Fruit fly (Drosophila melanogaster) whole organism, pupa: ENCODE results near the gene mura.

ENCODE experiments used
- CG12605 ChIP-seq: fragments of 200-800 bp; sonication (Bioruptor generic); IDR thresholded peaks from 2 replicates; pipeline ENCODE4 v1.3.6; 2022; ENCODE audit warnings: missing biosample characterization, missing genetic modification characterization
- CG13204 ChIP-seq: fragments of 200-800 bp; sonication (Bioruptor generic); optimal IDR thresholded peaks from 2 replicates; lab custom pipeline; 2018; ENCODE audit warnings: missing biosample characterization, mild to moderate bottlenecking, missing genetic modification characterization, moderate library complexity
- CG14655 ChIP-seq: fragments of 200-800 bp; sonication (Bioruptor generic); optimal IDR thresholded peaks from 3 replicates; lab custom pipeline; 2017; ENCODE audit warnings: mild to moderate bottlenecking, missing biosample characterization, missing genetic modification reagents, missing genetic modification characterization
- CG15710 ChIP-seq: fragments of 200-800 bp; sonication (Bioruptor generic); optimal IDR thresholded peaks from 2 replicates; lab custom pipeline; 2018; ENCODE audit warnings: missing biosample characterization, mild to moderate bottlenecking, missing genetic modification characterization, moderate library complexity
- CG32121 ChIP-seq: fragments of 200-800 bp; sonication (Bioruptor generic); IDR thresholded peaks from 2 replicates; pipeline ENCODE4 v1.3.6; 2022; ENCODE audit warnings: missing biosample characterization, missing genetic modification characterization
- CG34367 ChIP-seq: fragments of 200-800 bp; sonication (Bioruptor generic); optimal IDR thresholded peaks from 2 replicates; lab custom pipeline; 2018; ENCODE audit warnings: missing biosample characterization, mild to moderate bottlenecking, missing genetic modification characterization
- CG4496 ChIP-seq: fragments of 200-800 bp; sonication (Bioruptor generic); IDR thresholded peaks from 3 replicates; pipeline ENCODE4 v1.3.6; 2022; ENCODE audit warnings: missing biosample characterization, missing genetic modification characterization
- CG9948 ChIP-seq: fragments of 200-800 bp; sonication (Bioruptor generic); optimal IDR thresholded peaks from 2 replicates; lab custom pipeline; 2018; ENCODE audit warnings: missing biosample characterization, mild to moderate bottlenecking, missing genetic modification characterization, moderate library complexity
- EcR ChIP-seq: fragments of 200-800 bp; sonication (Bioruptor generic); optimal IDR thresholded peaks from 3 replicates; lab custom pipeline; 2019; ENCODE audit warnings: missing biosample characterization, missing genetic modification characterization, mild to moderate bottlenecking, moderate library complexity, missing genetic modification reagents
- Ets98B ChIP-seq: fragments of 200-800 bp; sonication (Bioruptor generic); IDR thresholded peaks from 2 replicates; pipeline ENCODE4 v1.3.6; 2022; ENCODE audit warnings: missing biosample characterization, missing genetic modification characterization
- Snoo ChIP-seq: fragments of 200-800 bp; sonication (Bioruptor generic); optimal IDR thresholded peaks from 3 replicates; lab custom pipeline; 2017; ENCODE audit warnings: missing biosample characterization, mild to moderate bottlenecking, missing genetic modification characterization, inconsistent platforms
- fd96Ca ChIP-seq: fragments of 200-800 bp; sonication (Bioruptor generic); IDR thresholded peaks from 3 replicates; pipeline ENCODE4 v1.3.6; 2022; ENCODE audit warnings: missing biosample characterization, missing genetic modification characterization
- rn ChIP-seq: fragments of 200-800 bp; sonication (Bioruptor generic); IDR thresholded peaks from 2 replicates; pipeline ENCODE4 v1.3.6; 2022; ENCODE audit warnings: missing biosample characterization, missing genetic modification characterization

dm6 chr3R:9487561-9487960 is 64.0 kb downstream of the mura start:
- TF ChIP-seq fd96Ca (GFP tag; lab: Robert Waterston, UW) (no peak), Snoo (tag; lab: Kevin White, UChicago) (no peak), rn (GFP tag; lab: Robert Waterston, UW) (no peak), EcR (GFP tag; lab: Kevin White, UChicago) (no peak), CG34367 (tag; lab: Kevin White, UChicago) (no peak), CG14655 (GFP tag; lab: Kevin White, UChicago) (no peak), CG15710 (tag; lab: Kevin White, UChicago) (no peak), Ets98B (GFP tag; lab: Robert Waterston, UW) (no peak), CG32121 (GFP tag; lab: Robert Waterston, UW) (no peak), CG9948 (tag; lab: Kevin White, UChicago) (no peak), CG13204 (GFP tag; lab: Kevin White, UChicago) (no peak), CG4496 (GFP tag; lab: Robert Waterston, UW) (no peak), CG12605 (GFP tag; lab: Robert Waterston, UW) (no peak)
